Worm (Caenorhabditis elegans) whole organism, young adult: ENCODE results near the gene ZC477.3.
A peak's percentile ranks its signal among the peaks of the same experiment; 100 is the strongest.

Experiments used
- B0336.3 ChIP-seq: fragments of 200-800 bp; sonication (Bioruptor generic); IDR thresholded peaks from 2 replicates; pipeline ENCODE4 v1.3.6; 2022; ENCODE audit warnings: missing genetic modification characterization, missing compliant biosample characterization
- C06A6.2 ChIP-seq: fragments of 200-800 bp; sonication (Bioruptor generic); conservative IDR thresholded peaks from 2 replicates; pipeline ENCODE4 v1.3.6; 2022; ENCODE audit warnings: missing genetic modification characterization, missing compliant biosample characterization
- C17E4.6 ChIP-seq: fragments of 200-800 bp; sonication (Bioruptor generic); IDR thresholded peaks from 2 replicates; pipeline ENCODE4 v1.3.6; 2022; ENCODE audit warnings: missing genetic modification reagents, missing genetic modification characterization, missing compliant biosample characterization
- D2030.7 ChIP-seq: fragments of 200-800 bp; sonication (Bioruptor generic); IDR thresholded peaks from 2 replicates; pipeline ENCODE4 v1.3.6; 2022; ENCODE audit warnings: missing genetic modification reagents, missing genetic modification characterization, missing compliant biosample characterization
- F10E7.11 ChIP-seq: sonication (generic microtip); optimal IDR thresholded peaks from 2 replicates; lab custom pipeline; 2017; ENCODE audit warnings: mild to moderate bottlenecking, missing genetic modification characterization, moderate library complexity, missing compliant biosample characterization
- F23B12.7 ChIP-seq: sonication (generic microtip); optimal IDR thresholded peaks from 2 replicates; lab custom pipeline; 2017; ENCODE audit warnings: missing genetic modification characterization, mild to moderate bottlenecking, missing compliant biosample characterization, antibody characterized with exemption, moderate library complexity; ENCODE audit not compliant: insufficient read depth
- F39B2.1 ChIP-seq: fragments of 200-800 bp; sonication (Bioruptor generic); IDR thresholded peaks from 2 replicates; pipeline ENCODE4 v1.3.6; 2022; ENCODE audit warnings: missing genetic modification reagents, missing genetic modification characterization, missing compliant biosample characterization
- F49E8.2 ChIP-seq: sonication (generic microtip); optimal IDR thresholded peaks from 3 replicates; lab custom pipeline; 2017; ENCODE audit warnings: missing genetic modification characterization, mild to moderate bottlenecking, missing compliant biosample characterization, antibody characterized with exemption, moderate library complexity; ENCODE audit not compliant: insufficient read depth
- F52B5.7 ChIP-seq: sonication (generic microtip); optimal IDR thresholded peaks from 2 replicates; lab custom pipeline; 2016; ENCODE audit warnings: mild to moderate bottlenecking, missing genetic modification characterization, missing compliant biosample characterization
- K11D2.4 ChIP-seq: fragments of 200-800 bp; sonication (Bioruptor generic); IDR thresholded peaks from 2 replicates; pipeline ENCODE4 v1.3.6; 2022; ENCODE audit warnings: missing genetic modification reagents, missing genetic modification characterization, missing compliant biosample characterization
- T26A5.8 ChIP-seq: sonication (generic microtip); optimal IDR thresholded peaks from 2 replicates; lab custom pipeline; 2016; ENCODE audit warnings: missing genetic modification characterization, missing compliant biosample characterization
- Y53F4B.3 ChIP-seq: fragments of 200-800 bp; sonication (Bioruptor generic); IDR thresholded peaks from 2 replicates; pipeline ENCODE4 v1.3.6; 2022; ENCODE audit warnings: missing genetic modification reagents, missing genetic modification characterization, missing compliant biosample characterization
- Y67H2A.10 ChIP-seq: fragments of 200-800 bp; sonication (Bioruptor generic); conservative IDR thresholded peaks from 2 replicates; pipeline ENCODE4 v1.3.6; 2022; ENCODE audit warnings: missing genetic modification reagents, missing genetic modification characterization, missing compliant biosample characterization
- ZK185.1 ChIP-seq: sonication (generic microtip); optimal IDR thresholded peaks from 2 replicates; lab custom pipeline; 2016; ENCODE audit warnings: mild to moderate bottlenecking, missing genetic modification characterization, missing compliant biosample characterization; ENCODE audit not compliant: poor library complexity, severe bottlenecking
- aptf-2 ChIP-seq: fragments of 200-800 bp; sonication (Bioruptor generic); conservative IDR thresholded peaks from 2 replicates; pipeline ENCODE4 v1.3.6; 2022; ENCODE audit warnings: missing genetic modification reagents, missing genetic modification characterization, missing compliant biosample characterization
- aptf-3 ChIP-seq: fragments of 200-800 bp; sonication (Bioruptor generic); IDR thresholded peaks from 2 replicates; pipeline ENCODE4 v1.3.6; 2022; ENCODE audit warnings: missing genetic modification characterization, missing compliant biosample characterization
- bed-1 ChIP-seq: fragments of 200-800 bp; sonication (Bioruptor generic); IDR thresholded peaks from 2 replicates; pipeline ENCODE4 v1.3.6; 2022; ENCODE audit warnings: missing genetic modification reagents, missing genetic modification characterization, missing compliant biosample characterization
- ceh-100 ChIP-seq: fragments of 200-800 bp; sonication (Bioruptor generic); IDR thresholded peaks from 2 replicates; pipeline ENCODE4 v1.3.6; 2022; ENCODE audit warnings: missing genetic modification reagents, missing genetic modification characterization, missing compliant biosample characterization
- ceh-40 ChIP-seq: fragments of 200-800 bp; sonication (Bioruptor generic); IDR thresholded peaks from 2 replicates; pipeline ENCODE4 v1.3.6; 2022; ENCODE audit warnings: missing genetic modification characterization, missing compliant biosample characterization
- ceh-79 ChIP-seq: sonication (generic microtip); optimal IDR thresholded peaks from 2 replicates; lab custom pipeline; 2017; ENCODE audit warnings: mild to moderate bottlenecking, missing genetic modification characterization, missing compliant biosample characterization
- die-1 ChIP-seq: sonication (generic microtip); optimal IDR thresholded peaks from 2 replicates; lab custom pipeline; 2016; ENCODE audit warnings: missing genotype, mild to moderate bottlenecking, missing genetic modification characterization, missing compliant biosample characterization
- dpff-1 ChIP-seq: sonication (generic microtip); optimal IDR thresholded peaks from 2 replicates; lab custom pipeline; 2017; ENCODE audit warnings: mild to moderate bottlenecking, missing genetic modification characterization, missing compliant biosample characterization
- fkh-3 ChIP-seq: sonication (generic microtip); optimal IDR thresholded peaks from 2 replicates; lab custom pipeline; 2016; ENCODE audit warnings: mild to moderate bottlenecking, missing genetic modification characterization, missing compliant biosample characterization
- gei-17 ChIP-seq: fragments of 200-800 bp; sonication (Bioruptor generic); optimal IDR thresholded peaks from 2 replicates; lab custom pipeline; 2018; ENCODE audit warnings: mild to moderate bottlenecking, missing genetic modification characterization, missing compliant biosample characterization
- him-1 ChIP-seq: sonication (generic microtip); optimal IDR thresholded peaks from 2 replicates; lab custom pipeline; 2016; ENCODE audit warnings: missing genotype, missing genetic modification reagents, missing genetic modification characterization, missing compliant biosample characterization
- hrde-1 ChIP-seq: sonication (generic microtip); optimal IDR thresholded peaks from 2 replicates; lab custom pipeline; 2016; ENCODE audit warnings: missing genetic modification characterization, mild to moderate bottlenecking, missing compliant biosample characterization, moderate library complexity, missing genotype, missing genetic modification reagents, borderline replicate concordance
- let-526 ChIP-seq: fragments of 200-800 bp; sonication (Bioruptor generic); IDR thresholded peaks from 2 replicates; pipeline ENCODE4 v1.3.6; 2022; ENCODE audit warnings: missing genetic modification reagents, missing genetic modification characterization, missing compliant biosample characterization
- let-607 ChIP-seq, 2 experiments: fragments of 200-800 bp in 1 of 2; sonication (Bioruptor generic) in 1 of 2; sonication (generic microtip) in 1 of 2; optimal IDR thresholded peaks; 2 replicates each; lab custom pipeline; 2016 to 2018; ENCODE audit warnings: mild to moderate bottlenecking in 2 of 2, missing compliant biosample characterization in 2 of 2, missing genetic modification characterization in 2 of 2, moderate library complexity in 2 of 2, missing genotype in 1 of 2
- lin-54 ChIP-seq: fragments of 200-800 bp; sonication (Bioruptor generic); optimal IDR thresholded peaks from 2 replicates; lab custom pipeline; 2018; ENCODE audit warnings: mild to moderate bottlenecking, missing genetic modification characterization, missing compliant biosample characterization
- madf-6 ChIP-seq: fragments of 200-800 bp; sonication (Bioruptor generic); IDR thresholded peaks from 2 replicates; pipeline ENCODE4 v1.3.6; 2022; ENCODE audit warnings: missing genetic modification reagents, missing genetic modification characterization, missing compliant biosample characterization
- mcd-1 ChIP-seq: fragments of 200-800 bp; sonication (Bioruptor generic); IDR thresholded peaks from 2 replicates; pipeline ENCODE4 v1.3.6; 2022; ENCODE audit warnings: missing genetic modification reagents, missing genetic modification characterization, missing compliant biosample characterization
- nfya-1 ChIP-seq: sonication (generic microtip); optimal IDR thresholded peaks from 2 replicates; lab custom pipeline; 2017; ENCODE audit warnings: antibody characterized with exemption, missing compliant biosample characterization, missing genetic modification characterization, borderline replicate concordance; ENCODE audit not compliant: insufficient read depth
- nfya-2 ChIP-seq: fragments of 200-800 bp; sonication (Bioruptor generic); IDR thresholded peaks from 2 replicates; pipeline ENCODE4 v1.3.6; 2022; ENCODE audit warnings: missing genetic modification reagents, missing genetic modification characterization, missing compliant biosample characterization
- nhr-27 ChIP-seq: fragments of 200-800 bp; sonication (Bioruptor generic); optimal IDR thresholded peaks from 2 replicates; lab custom pipeline; 2018; ENCODE audit warnings: mild to moderate bottlenecking, missing genetic modification characterization, moderate library complexity, missing compliant biosample characterization
- nhr-80 ChIP-seq: sonication (generic microtip); optimal IDR thresholded peaks from 2 replicates; lab custom pipeline; 2016; ENCODE audit warnings: missing genetic modification characterization, missing compliant biosample characterization
- rcor-1 ChIP-seq: fragments of 200-800 bp; sonication (Bioruptor generic); IDR thresholded peaks from 2 replicates; pipeline ENCODE4 v1.3.6; 2022; ENCODE audit warnings: missing genetic modification reagents, missing genetic modification characterization, missing compliant biosample characterization
- repo-1 ChIP-seq: sonication (generic microtip); optimal IDR thresholded peaks from 2 replicates; lab custom pipeline; 2017; ENCODE audit warnings: mild to moderate bottlenecking, missing genetic modification characterization, missing compliant biosample characterization
- sea-2 ChIP-seq: fragments of 200-800 bp; sonication (Bioruptor generic); IDR thresholded peaks from 2 replicates; pipeline ENCODE4 v1.3.6; 2022; ENCODE audit warnings: missing genetic modification characterization, missing compliant biosample characterization
- sptf-2 ChIP-seq: fragments of 200-800 bp; sonication (Bioruptor generic); optimal IDR thresholded peaks from 2 replicates; lab custom pipeline; 2018; ENCODE audit warnings: mild to moderate bottlenecking, missing genetic modification characterization, missing compliant biosample characterization
- tbx-9 ChIP-seq: sonication (generic microtip); optimal IDR thresholded peaks from 2 replicates; lab custom pipeline; 2016; ENCODE audit warnings: borderline replicate concordance, missing genetic modification characterization, inconsistent platforms, missing compliant biosample characterization
- unc-130 ChIP-seq: sonication (generic microtip); optimal IDR thresholded peaks from 2 replicates; lab custom pipeline; 2016; ENCODE audit warnings: missing genetic modification reagents, missing genetic modification characterization, missing compliant biosample characterization
- unc-62 ChIP-seq: fragments of 150-350 bp; optimal IDR thresholded peaks from 2 replicates; lab custom pipeline; 2014; ENCODE audit warnings: missing biosample characterization, missing genetic modification reagents, missing genetic modification characterization
- xnd-1 ChIP-seq: sonication (generic microtip); optimal IDR thresholded peaks from 2 replicates; lab custom pipeline; 2016; ENCODE audit warnings: missing genotype, missing genetic modification reagents, missing genetic modification characterization, missing compliant biosample characterization
- zim-3 ChIP-seq: sonication (generic microtip); optimal IDR thresholded peaks from 2 replicates; lab custom pipeline; 2017; ENCODE audit warnings: mild to moderate bottlenecking, missing genetic modification characterization, moderate library complexity, missing compliant biosample characterization
- ztf-22 ChIP-seq: fragments of 200-800 bp; sonication (Bioruptor generic); optimal IDR thresholded peaks from 2 replicates; lab custom pipeline; 2018; ENCODE audit warnings: mild to moderate bottlenecking, missing genetic modification characterization, moderate library complexity, missing compliant biosample characterization
- ztf-3 ChIP-seq: fragments of 200-800 bp; sonication (Bioruptor generic); optimal IDR thresholded peaks from 2 replicates; lab custom pipeline; 2018; ENCODE audit warnings: mild to moderate bottlenecking, missing genetic modification characterization, missing compliant biosample characterization

The ZC477.3 gene

ce11 chrIV:7075063-7075462 is 28.2 kb upstream of the ZC477.3 start, which contains the start of gene srg-50:
Gene srg-50, minus strand, starts transcription at chrIV:7075163.
- TF ChIP-seq aptf-3 (GFP tag; lab: Robert Waterston, UW) (no peak), let-607 (tag; optimal IDR thresholded peaks at IDR 0.05; lab: Kevin White, UChicago) (no peak), xnd-1 (tag; lab: Kevin White, UChicago) (no peak), madf-6 (GFP tag; lab: Robert Waterston, UW) (no peak), C06A6.2 (no peak), F49E8.2 (tag; lab: Kevin White, UChicago) (no peak), ztf-3 (GFP tag; lab: Kevin White, UChicago) (no peak), sptf-2 (no peak), ceh-100 (GFP tag; lab: Robert Waterston, UW) (no peak), ceh-40 (GFP tag; lab: Robert Waterston, UW) (no peak), unc-130 (no peak), F52B5.7 (no peak), aptf-2 (GFP tag; lab: Robert Waterston, UW) (no peak), nfya-2 (no peak)
- TF ChIP-seq, all 124 proteins: peak for 0

DNA sequence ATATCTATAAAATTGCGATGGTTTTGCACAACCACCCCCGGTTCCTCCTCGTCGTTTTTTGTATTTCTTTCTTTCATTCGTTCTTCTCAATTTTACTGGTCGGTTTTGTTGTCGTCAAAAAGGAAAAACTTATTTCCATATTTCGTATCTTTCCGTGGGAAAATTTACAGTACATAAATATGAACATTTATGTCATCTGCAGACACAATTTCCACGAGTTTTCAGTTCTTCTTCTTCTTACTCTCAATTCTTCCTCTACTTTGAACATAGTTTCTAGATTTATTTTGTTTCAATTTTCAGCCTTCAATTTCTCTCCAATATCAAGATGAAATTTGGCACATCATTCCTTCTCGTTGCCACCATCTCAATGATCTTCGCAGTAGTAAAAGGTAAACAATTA is 22.1 kb upstream of the ZC477.3 start, which contains the start of gene Y43B11AR.1:
Gene Y43B11AR.1, plus strand, starts transcription at position 301 of the 400 bp plus-strand sequence.
- TF ChIP-seq sea-2 (no peak), F39B2.1 (GFP tag; lab: Robert Waterston, UW) (no peak), Y53F4B.3 (GFP tag; lab: Robert Waterston, UW) (no peak), bed-1 (GFP tag; lab: Robert Waterston, UW) (no peak), him-1 (tag; lab: Kevin White, UChicago) (no peak), mcd-1 (no peak), F49E8.2 (tag; lab: Kevin White, UChicago) (no peak), gei-17 (no peak), nhr-80 (tag; lab: Kevin White, UChicago) (no peak), zim-3 (tag; lab: Kevin White, UChicago) (no peak), die-1 (tag; lab: Kevin White, UChicago) (no peak), ceh-79 (tag; lab: Kevin White, UChicago) (no peak), repo-1 (tag; lab: Kevin White, UChicago) (no peak), T26A5.8 (no peak), Y67H2A.10 (GFP tag; lab: Robert Waterston, UW) (no peak)

DNA sequence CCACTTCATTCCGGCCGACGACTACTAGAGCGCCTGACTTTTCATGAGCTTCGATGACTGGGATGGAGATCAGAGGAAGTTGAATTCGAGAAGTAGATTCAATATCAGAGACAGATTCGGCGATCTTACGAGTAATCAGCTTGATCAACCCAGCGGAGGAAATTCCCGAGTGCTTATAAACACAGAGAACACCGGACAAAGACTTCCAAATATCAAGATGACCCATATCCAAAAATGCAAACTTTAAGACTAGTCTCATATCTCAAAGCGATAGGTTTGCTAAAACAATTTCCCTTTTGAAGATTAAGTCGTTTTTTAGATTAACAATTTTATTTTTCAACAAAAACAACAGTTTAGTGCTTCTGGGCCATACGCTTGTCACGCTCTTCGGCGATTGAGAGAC is 19.9 kb upstream of the ZC477.3 start, which contains the start of gene Y43B11AR.3:
Gene Y43B11AR.3, minus strand, starts transcription at position 335 of the 403 bp plus-strand sequence.
- peak; percentile 55; the same call in 1 of the 2 replicates for TF ChIP-seq D2030.7 (GFP tag; lab: Robert Waterston, UW)
- TF ChIP-seq B0336.3 (GFP tag; lab: Robert Waterston, UW) = peak; percentile 96
- TF ChIP-seq ZK185.1 (tag; lab: Kevin White, UChicago) = no peak
- TF ChIP-seq C17E4.6 (GFP tag; lab: Robert Waterston, UW) = peak; percentile 83
- TF ChIP-seq nhr-27 = peak; percentile 2
- TF ChIP-seq unc-62 (GFP tag; lab: Kevin White, UChicago) = no peak
- TF ChIP-seq ceh-40 (GFP tag; lab: Robert Waterston, UW) = peak; percentile 64; the same call in 1 of the 2 replicates
- TF ChIP-seq K11D2.4 (GFP tag; lab: Robert Waterston, UW) = no peak
- no peak for TF ChIP-seq nfya-2
- TF ChIP-seq lin-54 (GFP tag; lab: Kevin White, UChicago) = peak; percentile 86
- no peak for TF ChIP-seq nfya-1
- peak; percentile 98 for TF ChIP-seq hrde-1 (tag; lab: Kevin White, UChicago)
- TF ChIP-seq rcor-1 (GFP tag; lab: Robert Waterston, UW) = peak; percentile 84
- TF ChIP-seq tbx-9 (tag; lab: Kevin White, UChicago) = no peak
- TF ChIP-seq ztf-3 (GFP tag; lab: Kevin White, UChicago) = no peak
- TF ChIP-seq F10E7.11 (tag; lab: Kevin White, UChicago) = no peak
- TF ChIP-seq let-526 = no peak
- TF ChIP-seq ceh-79 (tag; lab: Kevin White, UChicago) = peak; percentile 40
- peak; percentile 40 for TF ChIP-seq dpff-1
- TF ChIP-seq fkh-3 (tag; lab: Kevin White, UChicago) = no peak
- TF ChIP-seq ztf-22 (GFP tag; lab: Kevin White, UChicago) = no peak
- TF ChIP-seq F23B12.7 (tag; lab: Kevin White, UChicago) = no peak
